Fruit fly (Drosophila melanogaster) whole organism, prepupa: ENCODE data around the gene Pi4KIIIalpha.

Source experiments
- Blimp-1 ChIP-seq: fragments of 200-800 bp; sonication (Bioruptor generic); optimal IDR thresholded peaks from 3 replicates; lab custom pipeline; 2017; ENCODE audit warnings: missing biosample characterization, missing genetic modification characterization, mild to moderate bottlenecking, moderate library complexity, missing genetic modification reagents
- CG10631 ChIP-seq: fragments of 200-800 bp; sonication (Bioruptor generic); optimal IDR thresholded peaks from 2 replicates; lab custom pipeline; 2016; ENCODE audit warnings: missing biosample characterization, missing genetic modification characterization
- CG10669 ChIP-seq: fragments of 200-800 bp; sonication (Bioruptor generic); optimal IDR thresholded peaks from 3 replicates; lab custom pipeline; 2018; ENCODE audit warnings: missing biosample characterization, mild to moderate bottlenecking, missing genetic modification characterization, moderate library complexity
- CG11762 ChIP-seq: fragments of 200-800 bp; sonication (Bioruptor generic); optimal IDR thresholded peaks from 3 replicates; lab custom pipeline; 2016; ENCODE audit warnings: missing biosample characterization, missing genetic modification characterization; ENCODE audit not compliant: insufficient read depth
- CG15336 ChIP-seq: fragments of 200-800 bp; sonication (Bioruptor generic); IDR thresholded peaks from 2 replicates; pipeline ENCODE4 v1.3.6; 2022; ENCODE audit warnings: missing biosample characterization, missing genetic modification characterization
- CG16779 ChIP-seq: fragments of 200-800 bp; sonication (Bioruptor generic); optimal IDR thresholded peaks from 3 replicates; lab custom pipeline; 2017; ENCODE audit warnings: missing biosample characterization, mild to moderate bottlenecking, missing genetic modification characterization
- CG3032 ChIP-seq: fragments of 200-800 bp; optimal IDR thresholded peaks from 2 replicates; lab custom pipeline; 2019; ENCODE audit warnings: missing biosample characterization, mild to moderate bottlenecking, missing genetic modification characterization, moderate library complexity
- CG31627 ChIP-seq: fragments of 200-800 bp; sonication (Bioruptor generic); optimal IDR thresholded peaks from 3 replicates; lab custom pipeline; 2016; ENCODE audit warnings: missing biosample characterization, missing genetic modification characterization
- CG32006 ChIP-seq: fragments of 200-800 bp; sonication (Bioruptor generic); optimal IDR thresholded peaks from 3 replicates; lab custom pipeline; 2017; ENCODE audit warnings: missing biosample characterization, mild to moderate bottlenecking, missing genetic modification characterization
- CG34406 ChIP-seq: fragments of 200-800 bp; sonication (Bioruptor generic); optimal IDR thresholded peaks from 3 replicates; lab custom pipeline; 2016; ENCODE audit warnings: missing biosample characterization, missing genetic modification characterization
- CG3919 ChIP-seq: fragments of 200-800 bp; sonication (Bioruptor generic); optimal IDR thresholded peaks from 3 replicates; lab custom pipeline; 2016; ENCODE audit warnings: missing biosample characterization, missing genetic modification characterization
- CG4318 ChIP-seq: fragments of 200-800 bp; sonication (Bioruptor generic); optimal IDR thresholded peaks from 3 replicates; lab custom pipeline; 2017; ENCODE audit warnings: missing biosample characterization, mild to moderate bottlenecking, missing genetic modification characterization
- CG6276 ChIP-seq: fragments of 200-800 bp; sonication (Bioruptor generic); optimal IDR thresholded peaks from 2 replicates; lab custom pipeline; 2017; ENCODE audit warnings: missing biosample characterization, mild to moderate bottlenecking, missing genetic modification characterization
- CG6792 ChIP-seq: fragments of 200-800 bp; sonication (Bioruptor generic); optimal IDR thresholded peaks from 3 replicates; lab custom pipeline; 2016; ENCODE audit warnings: missing biosample characterization, missing genetic modification characterization
- CG6808 ChIP-seq: fragments of 200-800 bp; sonication (Bioruptor generic); optimal IDR thresholded peaks from 3 replicates; lab custom pipeline; 2017; ENCODE audit warnings: missing biosample characterization, missing genetic modification characterization, mild to moderate bottlenecking, moderate library complexity, missing genetic modification reagents
- CG6854 ChIP-seq: fragments of 200-800 bp; sonication (Bioruptor generic); optimal IDR thresholded peaks from 2 replicates; lab custom pipeline; 2017; ENCODE audit warnings: missing biosample characterization, mild to moderate bottlenecking, missing genetic modification characterization
- CG8119 ChIP-seq: fragments of 200-800 bp; sonication (Bioruptor generic); IDR thresholded peaks from 3 replicates; pipeline ENCODE4 v1.3.6; 2022; ENCODE audit warnings: missing biosample characterization, missing genetic modification characterization
- CG8319 ChIP-seq: fragments of 200-800 bp; sonication (Bioruptor generic); optimal IDR thresholded peaks from 3 replicates; lab custom pipeline; 2016; ENCODE audit warnings: missing biosample characterization, missing genetic modification characterization
- CG8632 ChIP-seq: fragments of 200-800 bp; sonication (Bioruptor generic); optimal IDR thresholded peaks from 3 replicates; lab custom pipeline; 2016; ENCODE audit warnings: missing biosample characterization, missing genetic modification characterization
- CG9139 ChIP-seq: fragments of 200-800 bp; sonication (Bioruptor generic); optimal IDR thresholded peaks from 3 replicates; lab custom pipeline; 2017; ENCODE audit warnings: missing biosample characterization, mild to moderate bottlenecking, missing genetic modification characterization
- Eip75B ChIP-seq: fragments of 200-800 bp; sonication (Bioruptor generic); optimal IDR thresholded peaks from 3 replicates; lab custom pipeline; 2016; ENCODE audit warnings: missing biosample characterization, missing genetic modification characterization
- Eip78C ChIP-seq: fragments of 200-800 bp; sonication (Bioruptor generic); peaks from one replicate; lab custom pipeline; 2016; ENCODE audit warnings: missing biosample characterization, missing genetic modification characterization
- Eip93F ChIP-seq: fragments of 200-800 bp; sonication (Bioruptor generic); optimal IDR thresholded peaks from 2 replicates; lab custom pipeline; 2016; ENCODE audit warnings: missing biosample characterization, mild to moderate bottlenecking, missing genetic modification characterization
- Ets21C ChIP-seq: fragments of 200-800 bp; sonication (Bioruptor generic); optimal IDR thresholded peaks from 3 replicates; lab custom pipeline; 2016; ENCODE audit warnings: missing biosample characterization, missing genetic modification characterization
- Ets96B ChIP-seq: fragments of 200-800 bp; optimal IDR thresholded peaks from 2 replicates; lab custom pipeline; 2019; ENCODE audit warnings: missing biosample characterization, mild to moderate bottlenecking, missing genetic modification characterization, moderate library complexity
- Gug ChIP-seq: fragments of 200-800 bp; sonication (Bioruptor generic); IDR thresholded peaks from 2 replicates; pipeline ENCODE4 v1.3.6; 2022; ENCODE audit warnings: missing biosample characterization, missing genetic modification characterization
- Hr38 ChIP-seq: sonication (Bioruptor generic); optimal IDR thresholded peaks from 2 replicates; lab custom pipeline; 2016; ENCODE audit warnings: missing biosample characterization, missing genetic modification characterization
- Hr39 ChIP-seq: fragments of 200-800 bp; sonication (Bioruptor generic); optimal IDR thresholded peaks from 2 replicates; lab custom pipeline; 2016; ENCODE audit warnings: missing biosample characterization, missing genetic modification characterization
- Lpt ChIP-seq: fragments of 200-800 bp; sonication (Bioruptor generic); optimal IDR thresholded peaks from 3 replicates; lab custom pipeline; 2016; ENCODE audit warnings: missing biosample characterization, missing genetic modification characterization
- Met ChIP-seq: fragments of 200-800 bp; sonication (Bioruptor generic); optimal IDR thresholded peaks from 3 replicates; lab custom pipeline; 2016; ENCODE audit warnings: missing biosample characterization, missing genetic modification characterization
- OdsH ChIP-seq: fragments of 200-800 bp; sonication (Bioruptor generic); optimal IDR thresholded peaks from 3 replicates; lab custom pipeline; 2016; ENCODE audit warnings: missing biosample characterization, missing genetic modification characterization
- Sox102F ChIP-seq: fragments of 200-800 bp; sonication (Bioruptor generic); optimal IDR thresholded peaks from 2 replicates; lab custom pipeline; 2016; ENCODE audit warnings: missing biosample characterization, mild to moderate bottlenecking, missing genetic modification characterization
- Sox14 ChIP-seq: fragments of 200-800 bp; sonication (Bioruptor generic); optimal IDR thresholded peaks from 3 replicates; lab custom pipeline; 2016; ENCODE audit warnings: missing biosample characterization, missing genetic modification characterization
- Sox15 ChIP-seq: fragments of 200-800 bp; sonication (Bioruptor generic); optimal IDR thresholded peaks from 3 replicates; lab custom pipeline; 2016; ENCODE audit warnings: missing biosample characterization, missing genetic modification characterization
- achi ChIP-seq: fragments of 200-800 bp; sonication (Bioruptor generic); optimal IDR thresholded peaks from 3 replicates; lab custom pipeline; 2016; ENCODE audit warnings: missing biosample characterization, missing genetic modification characterization
- acj6 ChIP-seq: fragments of 200-800 bp; sonication (Bioruptor generic); optimal IDR thresholded peaks from 3 replicates; lab custom pipeline; 2016; ENCODE audit warnings: missing biosample characterization, missing genetic modification characterization
- cyc ChIP-seq: fragments of 200-800 bp; sonication (Bioruptor generic); optimal IDR thresholded peaks from 3 replicates; lab custom pipeline; 2016; ENCODE audit warnings: missing biosample characterization, missing genetic modification characterization
- dac ChIP-seq: fragments of 200-800 bp; sonication (Bioruptor generic); optimal IDR thresholded peaks from 2 replicates; lab custom pipeline; 2017; ENCODE audit warnings: missing biosample characterization, mild to moderate bottlenecking, missing genetic modification characterization
- dsx ChIP-seq: fragments of 200-800 bp; optimal IDR thresholded peaks from 3 replicates; lab custom pipeline; 2019; ENCODE audit warnings: missing biosample characterization, mild to moderate bottlenecking, missing genetic modification characterization, moderate library complexity; ENCODE audit not compliant: poor library complexity, severe bottlenecking
- esn ChIP-seq: fragments of 200-800 bp; sonication (Bioruptor generic); optimal IDR thresholded peaks from 2 replicates; lab custom pipeline; 2016; ENCODE audit warnings: missing biosample characterization, mild to moderate bottlenecking, missing genetic modification characterization, moderate library complexity
- fd59A ChIP-seq: fragments of 200-800 bp; sonication (Bioruptor generic); optimal IDR thresholded peaks from 2 replicates; lab custom pipeline; 2017; ENCODE audit warnings: missing biosample characterization, mild to moderate bottlenecking, missing genetic modification characterization, missing genetic modification reagents
- fd85E ChIP-seq: fragments of 200-800 bp; sonication (Bioruptor generic); optimal IDR thresholded peaks from 3 replicates; lab custom pipeline; 2016; ENCODE audit warnings: missing biosample characterization, missing genetic modification characterization
- fkh ChIP-seq: fragments of 200-800 bp; sonication (Bioruptor generic); optimal IDR thresholded peaks from 3 replicates; lab custom pipeline; 2017; ENCODE audit warnings: missing biosample characterization, mild to moderate bottlenecking, missing genetic modification characterization, moderate library complexity
- lz ChIP-seq: fragments of 200-800 bp; sonication (Bioruptor generic); optimal IDR thresholded peaks from 3 replicates; lab custom pipeline; 2016; ENCODE audit warnings: missing biosample characterization, missing genetic modification characterization
- net ChIP-seq: fragments of 200-800 bp; sonication (Bioruptor generic); optimal IDR thresholded peaks from 3 replicates; lab custom pipeline; 2016; ENCODE audit warnings: missing biosample characterization, missing genetic modification characterization
- pdm3 ChIP-seq: fragments of 200-800 bp; sonication (Bioruptor generic); optimal IDR thresholded peaks from 3 replicates; lab custom pipeline; 2016; ENCODE audit warnings: missing biosample characterization, missing genetic modification characterization
- salr ChIP-seq, 2 experiments: fragments of 200-800 bp; sonication (Bioruptor generic); optimal IDR thresholded peaks; 3 replicates each; lab custom pipeline; 2016 to 2018; ENCODE audit warnings: missing biosample characterization in 2 of 2, missing genetic modification characterization in 2 of 2, mild to moderate bottlenecking in 1 of 2
- ss ChIP-seq, 2 experiments: fragments of 200-800 bp; sonication (Bioruptor generic); optimal IDR thresholded peaks; 2 replicates in 1 of 2; 3 replicates in 1 of 2; lab custom pipeline; 2017 to 2018; ENCODE audit warnings: mild to moderate bottlenecking in 2 of 2, missing biosample characterization in 2 of 2, missing genetic modification characterization in 2 of 2, moderate library complexity in 1 of 2
- svp ChIP-seq: fragments of 200-800 bp; sonication (Bioruptor generic); peaks from one replicate; lab custom pipeline; 2016; ENCODE audit warnings: missing biosample characterization, missing genetic modification characterization
- topi ChIP-seq: fragments of 200-800 bp; sonication (Bioruptor generic); optimal IDR thresholded peaks from 3 replicates; lab custom pipeline; 2016; ENCODE audit warnings: missing biosample characterization, missing genetic modification characterization
- vri ChIP-seq: fragments of 200-800 bp; sonication (Bioruptor generic); optimal IDR thresholded peaks from 3 replicates; lab custom pipeline; 2016; ENCODE audit warnings: missing biosample characterization, mild to moderate bottlenecking, missing genetic modification characterization

Gene Pi4KIIIalpha

dm6 chrX:2652124-2652923 lies 27.7 kb downstream of the Pi4KIIIalpha start:
- TF ChIP-seq ss (GFP tag; optimal IDR thresholded peaks at IDR 0.05; lab: Kevin White, UChicago) (peak; percentile 16 to 34), topi (GFP tag; lab: Kevin White, UChicago) (peak; percentile 50), Hr38 (GFP tag; lab: Kevin White, UChicago) (no peak), Lpt (GFP tag; lab: Kevin White, UChicago) (peak; percentile 9), CG31627 (GFP tag; lab: Kevin White, UChicago) (no peak), CG8319 (GFP tag; lab: Kevin White, UChicago) (no peak), CG10631 (GFP tag; lab: Kevin White, UChicago) (no peak), fkh (GFP tag; lab: Kevin White, UChicago) (no peak), CG6276 (GFP tag; lab: Kevin White, UChicago) (peak; percentile 53), pdm3 (GFP tag; lab: Kevin White, UChicago) (no peak), CG9139 (no peak), OdsH (GFP tag; lab: Kevin White, UChicago) (no peak), CG6854 (GFP tag; lab: Kevin White, UChicago) (no peak), Eip75B (GFP tag; lab: Kevin White, UChicago) (no peak), Met (GFP tag; lab: Kevin White, UChicago) (peak; percentile 14), dac (GFP tag; lab: Kevin White, UChicago) (no peak), Eip78C (GFP tag; lab: Kevin White, UChicago) (peak; percentile 59), cyc (no peak), net (GFP tag; lab: Kevin White, UChicago) (peak; percentile 37), Blimp-1 (GFP tag; lab: Kevin White, UChicago) (peak; percentile 47), CG3032 (tag; lab: Kevin White, UChicago) (no peak), vri (GFP tag; lab: Kevin White, UChicago) (peak; percentile 97), Ets21C (no peak), CG8119 (peak; percentile 71), CG8632 (GFP tag; lab: Kevin White, UChicago) (no peak), svp (GFP tag; lab: Kevin White, UChicago) (peak; percentile 83), CG32006 (no peak), CG11762 (GFP tag; lab: Kevin White, UChicago) (no peak), Hr39 (GFP tag; lab: Kevin White, UChicago) (no peak), Ets96B (tag; lab: Kevin White, UChicago) (no peak), CG10669 (GFP tag; lab: Kevin White, UChicago) (no peak), CG15336 (GFP tag; lab: Robert Waterston, UW) (peak; percentile 63; the same call in 1 of the 2 replicates), dsx (GFP tag; lab: Kevin White, UChicago) (peak; percentile 29), achi (GFP tag; lab: Kevin White, UChicago) (no peak), fd85E (GFP tag; lab: Kevin White, UChicago) (no peak), salr (GFP tag; optimal IDR thresholded peaks at IDR 0.05; lab: Kevin White, UChicago) (no peak), esn (GFP tag; lab: Kevin White, UChicago) (no peak), CG6808 (GFP tag; lab: Kevin White, UChicago) (peak; percentile 49), Sox102F (GFP tag; lab: Kevin White, UChicago) (no peak), acj6 (GFP tag; lab: Kevin White, UChicago) (no peak), Sox15 (GFP tag; lab: Kevin White, UChicago) (no peak), Sox14 (peak; percentile 30), Eip93F (GFP tag; lab: Kevin White, UChicago) (no peak), CG6792 (GFP tag; lab: Kevin White, UChicago) (no peak), CG4318 (GFP tag; lab: Kevin White, UChicago) (no peak), CG34406 (GFP tag; lab: Kevin White, UChicago) (no peak), fd59A (no peak), CG16779 (tag; lab: Kevin White, UChicago) (no peak), CG3919 (GFP tag; lab: Kevin White, UChicago) (no peak), lz (GFP tag; lab: Kevin White, UChicago) (no peak), Gug (GFP tag; lab: Robert Waterston, UW) (0 out of 2 replicates have a peak, but pooled peaks have one; percentile 11)
